Worm (Caenorhabditis elegans): ENCODE results near the gene C27A2.7.

DNA sequence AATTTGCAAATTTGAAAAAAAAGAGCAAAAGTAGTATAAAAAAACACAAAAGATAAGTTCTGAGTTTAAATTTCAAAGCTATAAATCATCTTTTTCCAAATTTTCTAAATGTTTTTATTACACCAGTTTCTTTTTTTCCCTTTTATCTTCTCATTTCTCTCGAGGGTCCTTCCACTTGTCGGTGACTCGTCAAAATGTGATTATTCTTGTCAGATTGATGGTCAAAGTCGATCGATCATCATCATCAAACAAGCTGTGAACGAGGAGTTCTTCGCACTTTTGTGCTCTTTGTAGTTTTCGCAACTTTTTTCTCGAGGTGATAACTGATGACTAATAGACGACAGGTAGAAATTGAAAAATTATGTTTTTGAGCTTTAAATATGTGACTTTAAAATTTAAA lies 49.4 kb upstream of the C27A2.7 start:
- no peak for TF ChIP-seq him-1 (tag; optimal IDR thresholded peaks at IDR 0.05)
- no peak for TF ChIP-seq dao-5 (tag; optimal IDR thresholded peaks at IDR 0.05)
- TF ChIP-seq W03F9.2 (tag; optimal IDR thresholded peaks at IDR 0.05), result no peak
